Worm (Caenorhabditis elegans): Measurements from ENCODE around the gene rars-2.

Gene rars-2

DNA sequence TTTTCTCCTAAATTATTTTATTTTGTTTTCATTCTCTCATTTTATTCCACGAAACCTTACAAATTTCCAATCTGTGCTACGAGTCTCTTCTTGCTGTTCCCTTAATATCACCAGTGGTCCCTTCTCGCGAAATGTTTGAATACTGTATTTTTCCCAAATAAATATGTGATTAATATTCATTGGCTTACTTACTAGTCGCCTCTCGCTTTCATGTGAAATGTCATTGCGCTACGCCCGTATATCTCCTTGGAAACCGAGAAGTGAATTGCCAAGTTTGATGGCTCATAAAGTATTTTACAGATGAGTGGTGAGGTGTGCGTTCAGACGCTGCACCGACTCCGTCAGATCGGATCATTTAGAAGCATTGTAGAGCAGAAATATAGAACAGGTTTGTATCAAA lies at the start of gene rars-2:
TSS of gene rars-2 (plus strand) at position 301 of the 400 bp plus-strand sequence.
- TF ChIP-seq sea-1 (GFP tag; conservative IDR thresholded peaks at IDR 0.05), result no peak
- TF ChIP-seq ama-1 (optimal IDR thresholded peaks at IDR 0.05), result no peak
- no peak for TF ChIP-seq tbx-11 (GFP tag; IDR thresholded peaks at IDR 0.05)
- no peak for TF ChIP-seq F13C5.2 (tag; optimal IDR thresholded peaks at IDR 0.05)
- TF ChIP-seq hmbx-1 (tag; optimal IDR thresholded peaks at IDR 0.05), result no peak
- no peak for TF ChIP-seq ets-7 (tag; optimal IDR thresholded peaks at IDR 0.05)
- TF ChIP-seq hmg-4 (GFP tag; optimal IDR thresholded peaks at IDR 0.05), result no peak
- no peak for TF ChIP-seq tbx-37 (GFP tag; conservative IDR thresholded peaks at IDR 0.05)
- TF ChIP-seq ceh-36 (tag; optimal IDR thresholded peaks at IDR 0.05), result no peak
- TF ChIP-seq flt-1 (GFP tag; IDR thresholded peaks at IDR 0.05), result no peak
- TF ChIP-seq tra-4 (tag; optimal IDR thresholded peaks at IDR 0.05), result no peak
- no peak for TF ChIP-seq pes-1 (GFP tag; IDR thresholded peaks at IDR 0.05)
- TF ChIP-seq aly-1 (tag; optimal IDR thresholded peaks at IDR 0.05), result no peak

DNA sequence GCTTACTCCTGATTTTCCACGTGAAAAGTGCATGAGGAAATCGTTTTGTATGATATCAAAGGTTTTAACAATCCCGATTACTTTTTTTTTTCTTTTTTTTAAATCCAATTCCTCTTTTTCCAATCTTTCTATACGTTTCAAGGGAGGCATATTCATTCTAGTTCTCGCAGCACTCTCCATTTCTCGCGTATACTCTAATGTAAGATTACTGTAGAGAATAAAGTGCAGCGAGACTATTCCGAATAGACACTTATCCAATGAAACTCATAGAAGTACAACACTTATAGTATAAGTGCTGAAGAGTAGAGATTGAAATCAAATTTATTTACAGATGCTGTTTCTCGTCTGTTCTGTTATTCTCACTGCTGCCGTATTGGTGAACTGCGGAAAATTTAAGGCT lies 47.8 kb upstream of the rars-2 start, which contains the start of gene H12I13.6:
TSS of gene H12I13.6 (plus strand) at position 301 of the 400 bp plus-strand sequence.
- TF ChIP-seq ceh-13 (GFP tag; optimal IDR thresholded peaks at IDR 0.05) (no peak), hmg-4 (GFP tag; optimal IDR thresholded peaks at IDR 0.05) (no peak), B0310.2 (tag; optimal IDR thresholded peaks at IDR 0.05) (no peak), F13C5.2 (tag; optimal IDR thresholded peaks at IDR 0.05) (no peak), ama-1 (optimal IDR thresholded peaks at IDR 0.05) (no peak)

DNA sequence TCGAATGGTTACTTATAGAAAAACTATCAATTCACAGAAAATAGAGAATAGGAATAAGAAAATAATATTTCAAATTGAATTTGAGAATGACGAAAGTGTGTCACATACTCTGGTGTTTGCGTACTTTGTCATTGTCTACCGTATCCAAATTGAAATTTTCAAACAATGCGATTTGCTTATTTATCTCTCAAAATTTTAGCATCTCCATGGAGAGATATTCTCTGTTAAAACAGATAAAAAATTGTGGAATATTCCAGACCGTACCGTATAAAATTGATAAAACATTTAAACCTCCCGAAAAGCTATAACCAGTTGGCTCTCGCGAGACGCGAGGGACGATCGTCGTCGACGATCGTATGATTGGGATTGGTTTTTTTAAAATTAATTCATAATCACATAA lies 44.6 kb upstream of the rars-2 start, which contains the start of gene fbf-1:
TSS of gene fbf-1 (minus strand) at position 101 of the 400 bp plus-strand sequence.
- TF ChIP-seq sea-1 (GFP tag; conservative IDR thresholded peaks at IDR 0.05), result no peak

DNA sequence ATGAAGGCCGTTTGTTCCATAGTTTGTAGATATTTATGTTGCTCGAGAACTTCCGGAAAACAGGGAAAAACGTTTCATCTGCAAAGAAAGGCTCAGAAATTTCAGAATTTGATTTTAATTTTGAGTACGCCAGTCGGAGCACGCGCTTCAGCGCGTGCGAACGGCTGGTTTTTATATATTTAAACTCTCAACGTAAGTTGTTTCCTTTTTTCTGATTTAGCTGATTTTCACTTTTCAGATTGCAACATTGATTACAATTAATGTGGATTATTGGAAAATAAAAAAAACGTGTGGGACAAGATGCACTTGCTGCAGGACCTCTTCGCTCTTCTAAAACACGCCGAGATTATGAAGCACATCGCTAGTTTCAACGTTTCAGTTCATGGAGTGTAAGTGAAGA lies 42.7 kb upstream of the rars-2 start, which contains the start of gene F21H12.3:
TSS of gene F21H12.3 (plus strand) at position 301 of the 400 bp plus-strand sequence.
- no peak for TF ChIP-seq tbx-11 (GFP tag; IDR thresholded peaks at IDR 0.05)
- TF ChIP-seq scrt-1 (GFP tag; IDR thresholded peaks at IDR 0.05), result no peak
- TF ChIP-seq ceh-36 (tag; optimal IDR thresholded peaks at IDR 0.05), result no peak
- TF ChIP-seq B0310.2 (tag; optimal IDR thresholded peaks at IDR 0.05), result no peak
- TF ChIP-seq sea-1 (GFP tag; conservative IDR thresholded peaks at IDR 0.05), result no peak
- TF ChIP-seq tbx-37 (GFP tag; conservative IDR thresholded peaks at IDR 0.05), result no peak
- no peak for TF ChIP-seq ama-1 (optimal IDR thresholded peaks at IDR 0.05)
- TF ChIP-seq hnd-1 (tag; optimal IDR thresholded peaks at IDR 0.05), result no peak
- no peak for TF ChIP-seq flt-1 (GFP tag; IDR thresholded peaks at IDR 0.05)
- no peak for TF ChIP-seq aly-1 (tag; optimal IDR thresholded peaks at IDR 0.05)
- TF ChIP-seq F13C5.2 (tag; optimal IDR thresholded peaks at IDR 0.05), result no peak
- no peak for TF ChIP-seq pes-1 (GFP tag; IDR thresholded peaks at IDR 0.05)

DNA sequence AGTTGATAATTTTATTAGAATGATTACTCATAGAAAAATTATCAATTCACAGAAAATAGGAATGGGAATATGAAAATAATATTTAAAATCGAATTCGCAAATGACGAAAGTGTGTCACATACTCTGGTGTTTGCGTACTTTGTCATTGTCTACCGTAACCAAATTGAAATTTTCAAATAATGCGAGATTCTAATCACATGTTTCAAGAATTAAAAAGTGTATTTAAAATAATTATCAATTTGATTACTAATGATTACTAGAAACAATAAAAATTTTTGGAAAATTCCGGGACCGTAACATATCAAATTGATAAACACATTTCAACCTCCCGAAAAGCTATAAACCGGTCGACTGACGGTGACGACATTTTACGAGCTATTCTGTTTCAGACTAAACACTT lies 34.0 kb upstream of the rars-2 start, which contains the start of the genes fbf-2 and nspg-3:
TSS of gene fbf-2 (minus strand) at position 101 of the 400 bp plus-strand sequence.
TSS of gene nspg-3 (plus strand) at position 388 of the 400 bp plus-strand sequence.
- TF ChIP-seq tbx-11 (GFP tag; IDR thresholded peaks at IDR 0.05) (no peak), F13C5.2 (tag; optimal IDR thresholded peaks at IDR 0.05) (no peak), flt-1 (GFP tag; IDR thresholded peaks at IDR 0.05) (no peak), ceh-13 (GFP tag; optimal IDR thresholded peaks at IDR 0.05) (no peak), ets-7 (tag; optimal IDR thresholded peaks at IDR 0.05) (no peak), B0310.2 (tag; optimal IDR thresholded peaks at IDR 0.05) (no peak), hmbx-1 (tag; optimal IDR thresholded peaks at IDR 0.05) (no peak), scrt-1 (GFP tag; IDR thresholded peaks at IDR 0.05) (no peak), pes-1 (GFP tag; IDR thresholded peaks at IDR 0.05) (no peak), tra-4 (tag; optimal IDR thresholded peaks at IDR 0.05) (no peak), ama-1 (optimal IDR thresholded peaks at IDR 0.05) (no peak), hnd-1 (tag; optimal IDR thresholded peaks at IDR 0.05) (no peak), aly-1 (tag; optimal IDR thresholded peaks at IDR 0.05) (no peak), tbx-37 (GFP tag; conservative IDR thresholded peaks at IDR 0.05) (no peak), hmg-4 (GFP tag; optimal IDR thresholded peaks at IDR 0.05) (no peak), ceh-36 (tag; optimal IDR thresholded peaks at IDR 0.05) (no peak)

DNA sequence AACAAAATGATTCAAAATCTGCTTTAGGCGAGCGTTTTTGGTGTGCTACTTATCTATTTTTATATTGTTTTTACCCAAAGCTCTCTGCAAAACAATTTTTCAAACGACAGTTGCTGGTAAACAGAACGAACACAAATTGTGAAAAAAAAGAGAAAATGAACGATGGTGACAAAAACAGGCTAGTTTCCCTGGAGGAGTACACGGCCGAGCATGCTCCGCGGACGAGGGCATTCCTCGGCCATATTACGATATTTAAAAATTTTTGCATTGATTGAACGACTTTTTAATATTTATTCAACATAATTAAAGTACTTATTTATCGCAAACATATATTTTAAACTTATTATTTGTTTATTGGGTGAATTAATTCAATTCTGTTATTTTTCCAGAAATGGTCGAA lies 27.9 kb upstream of the rars-2 start, which contains the start of the genes tpp-2 and rbbp-5:
TSS of gene tpp-2 (minus strand) at position 157 of the 400 bp plus-strand sequence.
TSS of gene rbbp-5 (plus strand) at position 390 of the 400 bp plus-strand sequence.
- TF ChIP-seq ceh-36 (tag; optimal IDR thresholded peaks at IDR 0.05), result no peak
- TF ChIP-seq tbx-37 (GFP tag; conservative IDR thresholded peaks at IDR 0.05), result peak; percentile 57; the same call in 1 of the 2 replicates

DNA sequence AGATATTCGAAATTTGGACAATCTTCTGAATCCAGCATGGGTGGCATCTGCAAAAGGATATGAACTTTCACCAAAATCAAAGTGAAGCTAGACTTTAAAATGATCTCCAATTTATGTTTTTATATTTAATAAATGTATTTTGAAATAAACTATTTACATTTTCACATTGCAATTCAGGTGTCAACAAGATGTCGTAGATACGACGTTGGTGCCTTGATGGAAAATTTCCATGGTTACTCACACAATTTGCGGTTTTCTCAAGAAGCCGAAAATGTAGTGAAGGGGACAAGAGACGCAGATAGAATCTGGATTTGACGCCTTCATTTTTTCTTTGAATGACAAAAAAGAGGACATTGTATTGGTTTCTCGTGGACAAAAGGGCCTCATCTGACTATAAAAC lies 25.9 kb upstream of the rars-2 start, which contains the start of gene rgs-3:
TSS of gene rgs-3 (plus strand) at position 301 of the 400 bp plus-strand sequence.
- no peak for TF ChIP-seq F13C5.2 (tag; optimal IDR thresholded peaks at IDR 0.05)
- TF ChIP-seq aly-1 (tag; optimal IDR thresholded peaks at IDR 0.05), result no peak
- no peak for TF ChIP-seq hnd-1 (tag; optimal IDR thresholded peaks at IDR 0.05)
- no peak for TF ChIP-seq tbx-37 (GFP tag; conservative IDR thresholded peaks at IDR 0.05)
- no peak for TF ChIP-seq tbx-11 (GFP tag; IDR thresholded peaks at IDR 0.05)
- TF ChIP-seq hmbx-1 (tag; optimal IDR thresholded peaks at IDR 0.05), result no peak
- TF ChIP-seq ceh-36 (tag; optimal IDR thresholded peaks at IDR 0.05), result no peak

DNA sequence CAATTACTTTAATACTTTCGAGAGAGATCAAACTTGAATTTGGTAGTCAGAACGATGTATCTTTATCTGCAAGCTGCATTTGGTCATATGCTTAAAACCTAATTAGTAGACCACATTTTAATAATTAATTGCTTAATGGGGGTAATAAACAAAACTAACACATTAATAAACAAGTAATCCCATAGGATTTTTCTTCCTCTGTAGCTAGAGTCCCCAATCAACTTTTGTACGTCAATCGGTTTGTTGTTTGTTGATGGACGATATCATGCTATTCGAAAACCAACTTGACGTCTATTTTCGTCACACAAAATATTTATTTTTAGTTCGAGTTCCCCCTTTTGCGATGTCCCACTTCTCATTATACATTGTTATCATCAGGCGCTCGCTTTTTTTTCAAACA lies 23.9 kb upstream of the rars-2 start:
- TF ChIP-seq ets-7 (tag; optimal IDR thresholded peaks at IDR 0.05) (no peak), B0310.2 (tag; optimal IDR thresholded peaks at IDR 0.05) (no peak), scrt-1 (GFP tag; IDR thresholded peaks at IDR 0.05) (no peak), ceh-36 (tag; optimal IDR thresholded peaks at IDR 0.05) (no peak), tra-4 (tag; optimal IDR thresholded peaks at IDR 0.05) (no peak), F13C5.2 (tag; optimal IDR thresholded peaks at IDR 0.05) (no peak), tbx-37 (GFP tag; conservative IDR thresholded peaks at IDR 0.05) (no peak), sea-1 (GFP tag; conservative IDR thresholded peaks at IDR 0.05) (no peak), tbx-11 (GFP tag; IDR thresholded peaks at IDR 0.05) (no peak), ama-1 (optimal IDR thresholded peaks at IDR 0.05) (no peak), hmbx-1 (tag; optimal IDR thresholded peaks at IDR 0.05) (no peak), hnd-1 (tag; optimal IDR thresholded peaks at IDR 0.05) (no peak), aly-1 (tag; optimal IDR thresholded peaks at IDR 0.05) (no peak), flt-1 (GFP tag; IDR thresholded peaks at IDR 0.05) (no peak)

Data from whole organism, early embryonic.